Worm (Caenorhabditis elegans): Measurements from ENCODE around the gene lron-15.

ce11 chrII:6582758-6583157 lies 38.1 kb upstream of the lron-15 start, which contains the start of gene C56C10.4:
- TF ChIP-seq nhr-11 (tag; optimal IDR thresholded peaks at IDR 0.05) (no peak), fax-1 (tag; optimal IDR thresholded peaks at IDR 0.05) (no peak)
